Worm (Caenorhabditis elegans): ENCODE results near the gene paic-1.

DNA sequence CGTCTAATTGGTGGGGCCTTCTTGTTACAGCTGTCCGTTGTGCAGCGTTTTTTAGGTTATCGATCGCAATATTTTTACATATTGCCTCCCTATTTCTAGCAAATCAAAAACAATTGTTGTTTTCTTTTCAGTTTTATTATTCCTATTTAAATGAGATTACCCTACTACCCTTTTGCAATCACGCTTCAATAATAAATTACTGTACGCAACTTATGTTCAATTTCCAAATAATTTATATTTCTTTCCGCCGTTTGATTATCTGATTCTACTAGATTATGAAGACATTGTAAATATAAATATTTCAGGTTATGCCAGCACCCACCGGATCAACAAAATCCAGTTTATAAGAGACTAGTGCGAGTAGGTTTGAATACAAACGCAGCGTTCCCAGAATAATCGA is 33.0 kb upstream of the paic-1 start, which contains the start of gene ZK430.5:
- TF ChIP-seq T07F8.4 (tag; optimal IDR thresholded peaks at IDR 0.05) = no peak
- no peak for TF ChIP-seq gei-17 (GFP tag; optimal IDR thresholded peaks at IDR 0.05)
- TF ChIP-seq ama-1 (optimal IDR thresholded peaks at IDR 0.05) = no peak
- no peak for TF ChIP-seq ama-1 (GFP tag; optimal IDR thresholded peaks at IDR 0.05)
- TF ChIP-seq unc-130 (GFP tag; optimal IDR thresholded peaks at IDR 0.05) = no peak
- no peak for TF ChIP-seq snpc-4 (GFP tag; optimal IDR thresholded peaks at IDR 0.05)
- no peak for TF ChIP-seq snpc-4 (tag; optimal IDR thresholded peaks at IDR 0.05)
- no peak for TF ChIP-seq pha-4 (tag; optimal IDR thresholded peaks at IDR 0.05)
- TF ChIP-seq ceh-40 (GFP tag; IDR thresholded peaks at IDR 0.05) = no peak
- no peak for TF ChIP-seq ztf-28 (GFP tag; IDR thresholded peaks at IDR 0.05)
- TF ChIP-seq ztf-25 (GFP tag; IDR thresholded peaks at IDR 0.05) = no peak
